In genomic region chr3R:27218288-27218687, dm6 we compare ENCODE assay signal across 3 fruit fly cellular contexts.
TF ChIP-seq lines count a peak whose summit lies in the region.

No protein-coding gene starts in this region.

- no peak for TF ChIP-seq CTCF in whole organism, embryonic (GFP tag; optimal IDR thresholded peaks at IDR 0.05; lab: Kevin White, UChicago)

TF ChIP-seq in whole organism, embryonic, 481 proteins besides CTCF, POLR2A, EP300 and RAD21:
- TF ChIP-seq sens (GFP tag; lab: Kevin White, UChicago) (peak; percentile 57), BEAF-32 (GFP tag; optimal IDR thresholded peaks at IDR 0.05; lab: Kevin White, UChicago) (peak; percentile 3), E2f2 (GFP tag; IDR thresholded peaks at IDR 0.05; lab: Robert Waterston, UW) (no peak), Hand (GFP tag; optimal IDR thresholded peaks at IDR 0.05; lab: Kevin White, UChicago) (no peak)

TF ChIP-seq in whole organism, prepupa, 60 proteins besides CTCF, POLR2A, EP300 and RAD21:
- TF ChIP-seq CG1621 (tag; optimal IDR thresholded peaks at IDR 0.05; lab: Kevin White, UChicago): no peak
- no peak for TF ChIP-seq Ets21C (GFP tag; optimal IDR thresholded peaks at IDR 0.05; lab: Kevin White, UChicago)
- TF ChIP-seq CG6163 (GFP tag; IDR thresholded peaks at IDR 0.05; lab: Robert Waterston, UW): no peak
- TF ChIP-seq CG10631 (GFP tag; optimal IDR thresholded peaks at IDR 0.05; lab: Kevin White, UChicago): peak; percentile 8
- TF ChIP-seq topi (GFP tag; optimal IDR thresholded peaks at IDR 0.05; lab: Kevin White, UChicago): no peak
- TF ChIP-seq lz (GFP tag; optimal IDR thresholded peaks at IDR 0.05; lab: Kevin White, UChicago): peak; percentile 8
- TF ChIP-seq Eip78C (GFP tag; lab: Kevin White, UChicago): peak; percentile 55
- peak; percentile 45 for TF ChIP-seq svp (GFP tag; lab: Kevin White, UChicago)
TF ChIP-seq in whole organism, prepupa: peak in this region for 4.

TF ChIP-seq in whole organism, pupa, 21 proteins besides CTCF, POLR2A, EP300 and RAD21:
- peak; percentile 8 for TF ChIP-seq CG8159 (tag; optimal IDR thresholded peaks at IDR 0.05; lab: Kevin White, UChicago)
- TF ChIP-seq Pif1B (GFP tag; optimal IDR thresholded peaks at IDR 0.05; lab: Kevin White, UChicago): no peak
